Worm (Caenorhabditis elegans): ENCODE results near the gene Y66D12A.7.

Gene Y66D12A.7

DNA sequence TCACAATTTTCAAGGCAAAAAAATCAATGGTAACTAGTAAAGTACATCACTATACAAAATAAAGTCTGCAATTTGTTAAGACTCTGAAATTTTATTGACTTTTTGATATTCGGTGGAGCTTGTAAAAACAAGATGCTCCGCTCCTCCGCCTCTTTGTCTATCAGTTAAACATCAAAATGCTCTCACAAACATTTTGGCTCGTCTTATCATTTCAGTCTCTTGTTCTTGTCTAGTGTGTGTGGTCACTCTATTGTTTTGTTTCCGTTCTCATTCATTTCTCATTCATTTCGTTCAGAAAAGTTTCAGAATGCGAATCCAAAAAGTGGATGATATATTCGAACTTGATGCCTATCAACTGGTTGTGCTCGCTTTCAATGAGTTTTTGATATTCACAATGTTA is 32.2 kb downstream of the Y66D12A.7 start, which contains the start of gene Y66D12A.13:
Gene Y66D12A.13 (plus strand): TSS at position 301 of the 400 bp plus-strand sequence.
- no peak for TF ChIP-seq lsy-2 (tag; optimal IDR thresholded peaks at IDR 0.05)
- no peak for TF ChIP-seq efl-1 (optimal IDR thresholded peaks at IDR 0.05)
- peak in 1 of 2 experiments; percentile 71 for TF ChIP-seq efl-1 (GFP tag; optimal IDR thresholded peaks at IDR 0.05 in 1 of 2)
- no peak for TF ChIP-seq hlh-4 (tag; optimal IDR thresholded peaks at IDR 0.05)
- no peak for TF ChIP-seq tbx-2 (tag; optimal IDR thresholded peaks at IDR 0.05)

ce11 chrIII:11544947-11545346 is 35.3 kb downstream of the Y66D12A.7 start:
- TF ChIP-seq alr-1 (tag; optimal IDR thresholded peaks at IDR 0.05; ENCODE audit: borderline replicate concordance) (no peak), vab-15 (tag; optimal IDR thresholded peaks at IDR 0.05) (no peak), mef-2 (tag; optimal IDR thresholded peaks at IDR 0.05) (no peak), lin-14 (GFP tag; optimal IDR thresholded peaks at IDR 0.05) (no peak), lir-3 (tag; optimal IDR thresholded peaks at IDR 0.05; ENCODE audit: poor library complexity) (no peak), hpl-2 (GFP tag; optimal IDR thresholded peaks at IDR 0.05) (no peak), hlh-4 (tag; optimal IDR thresholded peaks at IDR 0.05) (no peak), isw-1 (GFP tag; IDR thresholded peaks at IDR 0.05) (no peak)

- TF ChIP-seq ztf-4 (tag; optimal IDR thresholded peaks at IDR 0.05) = no peak
- no peak for TF ChIP-seq lin-15B (tag; optimal IDR thresholded peaks at IDR 0.05)
- no peak for TF ChIP-seq dpl-1 (GFP tag; optimal IDR thresholded peaks at IDR 0.05)
- TF ChIP-seq nhr-85 (tag) = no peak
- TF ChIP-seq efl-1 (optimal IDR thresholded peaks at IDR 0.05) = no peak
- TF ChIP-seq efl-1 (GFP tag; optimal IDR thresholded peaks at IDR 0.05 in 1 of 2) = no peak
Observed at ce11 chrIII:11535453-11535852, 44.8 kb downstream of the Y66D12A.7 start.

DNA sequence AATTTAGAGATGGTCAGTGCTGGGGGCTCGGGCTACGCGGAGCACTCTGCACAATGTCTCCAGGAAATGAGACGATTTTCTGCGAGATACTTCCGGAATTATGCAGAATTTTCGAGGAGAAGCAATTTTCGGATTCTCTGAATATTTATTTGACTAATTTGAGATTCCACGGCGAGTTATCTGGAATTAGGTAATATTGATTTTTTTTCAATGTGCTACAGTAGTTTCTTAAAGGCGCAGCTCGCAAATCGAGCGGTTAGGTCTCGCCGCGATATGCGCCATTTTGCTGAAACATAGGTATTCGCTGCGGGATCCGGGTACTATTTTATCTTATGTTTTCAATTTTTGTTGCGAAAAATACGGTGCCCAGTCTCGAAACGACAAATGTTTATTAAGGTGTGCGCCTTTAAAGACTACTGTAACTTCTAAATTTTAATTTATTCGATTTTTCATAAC is 45.6 kb downstream of the Y66D12A.7 start, which contains the start of gene nrps-1:
Gene nrps-1 (plus strand): TSS at position 51 of the 456 bp plus-strand sequence.
- TF ChIP-seq nhr-71 (tag; optimal IDR thresholded peaks at IDR 0.05) (no peak), nhr-19 (GFP tag; conservative IDR thresholded peaks at IDR 0.05) (no peak), jun-1 (tag; optimal IDR thresholded peaks at IDR 0.05) (no peak), unc-130 (tag; optimal IDR thresholded peaks at IDR 0.05) (no peak), dpl-1 (GFP tag; optimal IDR thresholded peaks at IDR 0.05) (no peak), nhr-84 (tag; optimal IDR thresholded peaks at IDR 0.05) (no peak), lin-39 (tag; optimal IDR thresholded peaks at IDR 0.05) (no peak), C04F5.9 (tag; optimal IDR thresholded peaks at IDR 0.05) (no peak), snpc-4 (tag; optimal IDR thresholded peaks at IDR 0.05) (no peak), zip-4 (GFP tag; optimal IDR thresholded peaks at IDR 0.05) (no peak), ama-1 (optimal IDR thresholded peaks at IDR 0.05) (no peak), mab-9 (GFP tag; IDR thresholded peaks at IDR 0.05) (no peak), hlh-17 (GFP tag; optimal IDR thresholded peaks at IDR 0.05; ENCODE audit: borderline replicate concordance) (no peak), mef-2 (tag; optimal IDR thresholded peaks at IDR 0.05) (no peak), lin-15B (tag; optimal IDR thresholded peaks at IDR 0.05) (no peak), lsy-2 (tag; optimal IDR thresholded peaks at IDR 0.05) (no peak), unc-62 (GFP tag; optimal IDR thresholded peaks at IDR 0.05) (no peak), nhr-85 (tag) (no peak)
